Fruit fly (Drosophila melanogaster) whole organism, prepupa: ENCODE measurements around the gene CG12112.

Source experiments
- Blimp-1 ChIP-seq: fragments of 200-800 bp; sonication (Bioruptor generic); optimal IDR thresholded peaks from 3 replicates; lab custom pipeline; 2017; ENCODE audit warnings: missing biosample characterization, missing genetic modification characterization, mild to moderate bottlenecking, moderate library complexity, missing genetic modification reagents
- CG10631 ChIP-seq: fragments of 200-800 bp; sonication (Bioruptor generic); optimal IDR thresholded peaks from 2 replicates; lab custom pipeline; 2016; ENCODE audit warnings: missing biosample characterization, missing genetic modification characterization
- CG11294 ChIP-seq: fragments of 200-800 bp; sonication (Bioruptor generic); IDR thresholded peaks from 2 replicates; pipeline ENCODE4 v1.3.6; 2022; ENCODE audit warnings: missing biosample characterization, missing genetic modification characterization
- CG11762 ChIP-seq: fragments of 200-800 bp; sonication (Bioruptor generic); optimal IDR thresholded peaks from 3 replicates; lab custom pipeline; 2016; ENCODE audit warnings: missing biosample characterization, missing genetic modification characterization; ENCODE audit not compliant: insufficient read depth
- CG11902 ChIP-seq: fragments of 200-800 bp; sonication (Bioruptor generic); optimal IDR thresholded peaks from 3 replicates; lab custom pipeline; 2016; ENCODE audit warnings: missing biosample characterization, missing genetic modification characterization
- CG15336 ChIP-seq: fragments of 200-800 bp; sonication (Bioruptor generic); IDR thresholded peaks from 2 replicates; pipeline ENCODE4 v1.3.6; 2022; ENCODE audit warnings: missing biosample characterization, missing genetic modification characterization
- CG16779 ChIP-seq: fragments of 200-800 bp; sonication (Bioruptor generic); optimal IDR thresholded peaks from 3 replicates; lab custom pipeline; 2017; ENCODE audit warnings: missing biosample characterization, mild to moderate bottlenecking, missing genetic modification characterization
- CG31627 ChIP-seq: fragments of 200-800 bp; sonication (Bioruptor generic); optimal IDR thresholded peaks from 3 replicates; lab custom pipeline; 2016; ENCODE audit warnings: missing biosample characterization, missing genetic modification characterization
- CG32006 ChIP-seq: fragments of 200-800 bp; sonication (Bioruptor generic); optimal IDR thresholded peaks from 3 replicates; lab custom pipeline; 2017; ENCODE audit warnings: missing biosample characterization, mild to moderate bottlenecking, missing genetic modification characterization
- CG34406 ChIP-seq: fragments of 200-800 bp; sonication (Bioruptor generic); optimal IDR thresholded peaks from 3 replicates; lab custom pipeline; 2016; ENCODE audit warnings: missing biosample characterization, missing genetic modification characterization
- CG3919 ChIP-seq: fragments of 200-800 bp; sonication (Bioruptor generic); optimal IDR thresholded peaks from 3 replicates; lab custom pipeline; 2016; ENCODE audit warnings: missing biosample characterization, missing genetic modification characterization
- CG4318 ChIP-seq: fragments of 200-800 bp; sonication (Bioruptor generic); optimal IDR thresholded peaks from 3 replicates; lab custom pipeline; 2017; ENCODE audit warnings: missing biosample characterization, mild to moderate bottlenecking, missing genetic modification characterization
- CG6163 ChIP-seq: fragments of 200-800 bp; sonication (Bioruptor generic); IDR thresholded peaks from 3 replicates; pipeline ENCODE4 v1.3.6; 2022; ENCODE audit warnings: missing biosample characterization, missing genetic modification characterization
- CG6276 ChIP-seq: fragments of 200-800 bp; sonication (Bioruptor generic); optimal IDR thresholded peaks from 2 replicates; lab custom pipeline; 2017; ENCODE audit warnings: missing biosample characterization, mild to moderate bottlenecking, missing genetic modification characterization
- CG6792 ChIP-seq: fragments of 200-800 bp; sonication (Bioruptor generic); optimal IDR thresholded peaks from 3 replicates; lab custom pipeline; 2016; ENCODE audit warnings: missing biosample characterization, missing genetic modification characterization
- CG6808 ChIP-seq: fragments of 200-800 bp; sonication (Bioruptor generic); optimal IDR thresholded peaks from 3 replicates; lab custom pipeline; 2017; ENCODE audit warnings: missing biosample characterization, missing genetic modification characterization, mild to moderate bottlenecking, moderate library complexity, missing genetic modification reagents
- CG6854 ChIP-seq: fragments of 200-800 bp; sonication (Bioruptor generic); optimal IDR thresholded peaks from 2 replicates; lab custom pipeline; 2017; ENCODE audit warnings: missing biosample characterization, mild to moderate bottlenecking, missing genetic modification characterization
- CG8119 ChIP-seq: fragments of 200-800 bp; sonication (Bioruptor generic); IDR thresholded peaks from 3 replicates; pipeline ENCODE4 v1.3.6; 2022; ENCODE audit warnings: missing biosample characterization, missing genetic modification characterization
- CG8319 ChIP-seq: fragments of 200-800 bp; sonication (Bioruptor generic); optimal IDR thresholded peaks from 3 replicates; lab custom pipeline; 2016; ENCODE audit warnings: missing biosample characterization, missing genetic modification characterization
- CG8632 ChIP-seq: fragments of 200-800 bp; sonication (Bioruptor generic); optimal IDR thresholded peaks from 3 replicates; lab custom pipeline; 2016; ENCODE audit warnings: missing biosample characterization, missing genetic modification characterization
- CG9139 ChIP-seq: fragments of 200-800 bp; sonication (Bioruptor generic); optimal IDR thresholded peaks from 3 replicates; lab custom pipeline; 2017; ENCODE audit warnings: missing biosample characterization, mild to moderate bottlenecking, missing genetic modification characterization
- Eip75B ChIP-seq: fragments of 200-800 bp; sonication (Bioruptor generic); optimal IDR thresholded peaks from 3 replicates; lab custom pipeline; 2016; ENCODE audit warnings: missing biosample characterization, missing genetic modification characterization
- Eip78C ChIP-seq: fragments of 200-800 bp; sonication (Bioruptor generic); peaks from one replicate; lab custom pipeline; 2016; ENCODE audit warnings: missing biosample characterization, missing genetic modification characterization
- Eip93F ChIP-seq: fragments of 200-800 bp; sonication (Bioruptor generic); optimal IDR thresholded peaks from 2 replicates; lab custom pipeline; 2016; ENCODE audit warnings: missing biosample characterization, mild to moderate bottlenecking, missing genetic modification characterization
- Ets21C ChIP-seq: fragments of 200-800 bp; sonication (Bioruptor generic); optimal IDR thresholded peaks from 3 replicates; lab custom pipeline; 2016; ENCODE audit warnings: missing biosample characterization, missing genetic modification characterization
- Gug ChIP-seq: fragments of 200-800 bp; sonication (Bioruptor generic); IDR thresholded peaks from 2 replicates; pipeline ENCODE4 v1.3.6; 2022; ENCODE audit warnings: missing biosample characterization, missing genetic modification characterization
- Hr38 ChIP-seq: sonication (Bioruptor generic); optimal IDR thresholded peaks from 2 replicates; lab custom pipeline; 2016; ENCODE audit warnings: missing biosample characterization, missing genetic modification characterization
- Hr39 ChIP-seq: fragments of 200-800 bp; sonication (Bioruptor generic); optimal IDR thresholded peaks from 2 replicates; lab custom pipeline; 2016; ENCODE audit warnings: missing biosample characterization, missing genetic modification characterization
- Hr4 ChIP-seq: fragments of 200-800 bp; sonication (Bioruptor generic); optimal IDR thresholded peaks from 3 replicates; lab custom pipeline; 2016; ENCODE audit warnings: missing biosample characterization, missing genetic modification characterization
- Lpt ChIP-seq: fragments of 200-800 bp; sonication (Bioruptor generic); optimal IDR thresholded peaks from 3 replicates; lab custom pipeline; 2016; ENCODE audit warnings: missing biosample characterization, missing genetic modification characterization
- Met ChIP-seq: fragments of 200-800 bp; sonication (Bioruptor generic); optimal IDR thresholded peaks from 3 replicates; lab custom pipeline; 2016; ENCODE audit warnings: missing biosample characterization, missing genetic modification characterization
- OdsH ChIP-seq: fragments of 200-800 bp; sonication (Bioruptor generic); optimal IDR thresholded peaks from 3 replicates; lab custom pipeline; 2016; ENCODE audit warnings: missing biosample characterization, missing genetic modification characterization
- Smox ChIP-seq: fragments of 200-800 bp; sonication (Bioruptor generic); optimal IDR thresholded peaks from 3 replicates; lab custom pipeline; 2016; ENCODE audit warnings: missing biosample characterization, missing genetic modification characterization
- Sox14 ChIP-seq: fragments of 200-800 bp; sonication (Bioruptor generic); optimal IDR thresholded peaks from 3 replicates; lab custom pipeline; 2016; ENCODE audit warnings: missing biosample characterization, missing genetic modification characterization
- achi ChIP-seq: fragments of 200-800 bp; sonication (Bioruptor generic); optimal IDR thresholded peaks from 3 replicates; lab custom pipeline; 2016; ENCODE audit warnings: missing biosample characterization, missing genetic modification characterization
- cyc ChIP-seq: fragments of 200-800 bp; sonication (Bioruptor generic); optimal IDR thresholded peaks from 3 replicates; lab custom pipeline; 2016; ENCODE audit warnings: missing biosample characterization, missing genetic modification characterization
- dac ChIP-seq: fragments of 200-800 bp; sonication (Bioruptor generic); optimal IDR thresholded peaks from 2 replicates; lab custom pipeline; 2017; ENCODE audit warnings: missing biosample characterization, mild to moderate bottlenecking, missing genetic modification characterization
- dsx ChIP-seq: fragments of 200-800 bp; optimal IDR thresholded peaks from 3 replicates; lab custom pipeline; 2019; ENCODE audit warnings: missing biosample characterization, mild to moderate bottlenecking, missing genetic modification characterization, moderate library complexity; ENCODE audit not compliant: poor library complexity, severe bottlenecking
- eg ChIP-seq: fragments of 200-800 bp; sonication (Bioruptor generic); IDR thresholded peaks from 3 replicates; pipeline ENCODE4 v1.3.6; 2022; ENCODE audit warnings: missing biosample characterization, missing genetic modification characterization
- esn ChIP-seq: fragments of 200-800 bp; sonication (Bioruptor generic); optimal IDR thresholded peaks from 2 replicates; lab custom pipeline; 2016; ENCODE audit warnings: missing biosample characterization, mild to moderate bottlenecking, missing genetic modification characterization, moderate library complexity
- fd59A ChIP-seq: fragments of 200-800 bp; sonication (Bioruptor generic); optimal IDR thresholded peaks from 2 replicates; lab custom pipeline; 2017; ENCODE audit warnings: missing biosample characterization, mild to moderate bottlenecking, missing genetic modification characterization, missing genetic modification reagents
- fkh ChIP-seq: fragments of 200-800 bp; sonication (Bioruptor generic); optimal IDR thresholded peaks from 3 replicates; lab custom pipeline; 2017; ENCODE audit warnings: missing biosample characterization, mild to moderate bottlenecking, missing genetic modification characterization, moderate library complexity
- net ChIP-seq: fragments of 200-800 bp; sonication (Bioruptor generic); optimal IDR thresholded peaks from 3 replicates; lab custom pipeline; 2016; ENCODE audit warnings: missing biosample characterization, missing genetic modification characterization
- pdm3 ChIP-seq: fragments of 200-800 bp; sonication (Bioruptor generic); optimal IDR thresholded peaks from 3 replicates; lab custom pipeline; 2016; ENCODE audit warnings: missing biosample characterization, missing genetic modification characterization
- salr ChIP-seq, 2 experiments: fragments of 200-800 bp; sonication (Bioruptor generic); optimal IDR thresholded peaks; 3 replicates each; lab custom pipeline; 2016 to 2018; ENCODE audit warnings: missing biosample characterization in 2 of 2, missing genetic modification characterization in 2 of 2, mild to moderate bottlenecking in 1 of 2
- spab ChIP-seq: fragments of 200-800 bp; sonication (Bioruptor generic); optimal IDR thresholded peaks from 2 replicates; lab custom pipeline; 2017; ENCODE audit warnings: missing biosample characterization, mild to moderate bottlenecking, missing genetic modification characterization, missing genetic modification reagents
- ss ChIP-seq, 2 experiments: fragments of 200-800 bp; sonication (Bioruptor generic); optimal IDR thresholded peaks; 2 replicates in 1 of 2; 3 replicates in 1 of 2; lab custom pipeline; 2017 to 2018; ENCODE audit warnings: mild to moderate bottlenecking in 2 of 2, missing biosample characterization in 2 of 2, missing genetic modification characterization in 2 of 2, moderate library complexity in 1 of 2
- svp ChIP-seq: fragments of 200-800 bp; sonication (Bioruptor generic); peaks from one replicate; lab custom pipeline; 2016; ENCODE audit warnings: missing biosample characterization, missing genetic modification characterization

The CG12112 gene

DNA sequence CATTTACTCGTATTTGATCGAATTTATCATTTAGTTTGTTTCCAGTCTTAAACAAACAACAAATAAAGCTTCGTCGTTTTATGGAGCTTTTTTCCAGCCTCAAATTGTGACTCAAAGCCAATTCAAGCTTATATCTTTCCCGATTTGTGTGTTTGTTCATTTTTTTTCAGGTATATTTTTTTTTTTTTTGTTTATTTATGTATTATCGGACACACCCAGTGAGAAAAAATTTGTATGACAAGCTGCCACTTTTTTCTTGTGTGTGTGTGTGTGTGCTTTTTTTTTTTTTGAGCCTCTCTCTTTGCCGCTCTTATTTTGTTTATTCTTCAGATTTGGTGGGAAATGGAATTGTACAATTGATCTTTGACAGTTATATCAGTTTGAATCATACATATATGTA lies 37.5 kb downstream of the CG12112 start (continued):
- TF ChIP-seq CG11294 (GFP tag; lab: Robert Waterston, UW) (no peak), CG10631 (GFP tag; lab: Kevin White, UChicago) (no peak), ss (GFP tag; optimal IDR thresholded peaks at IDR 0.05; lab: Kevin White, UChicago) (no peak), Gug (GFP tag; lab: Robert Waterston, UW) (no peak), Met (peak; percentile 22), CG6163 (GFP tag; lab: Robert Waterston, UW) (no peak), CG8319 (GFP tag; lab: Kevin White, UChicago) (no peak), spab (no peak), CG9139 (GFP tag; lab: Kevin White, UChicago) (no peak), dsx (GFP tag; lab: Kevin White, UChicago) (no peak), CG11902 (GFP tag; lab: Kevin White, UChicago) (no peak), fkh (GFP tag; lab: Kevin White, UChicago) (peak; percentile 35), CG6808 (GFP tag; lab: Kevin White, UChicago) (no peak), fd59A (GFP tag; lab: Kevin White, UChicago) (no peak), Sox14 (GFP tag; lab: Kevin White, UChicago) (no peak), Hr38 (GFP tag; lab: Kevin White, UChicago) (no peak), Hr39 (GFP tag; lab: Kevin White, UChicago) (no peak)

DNA sequence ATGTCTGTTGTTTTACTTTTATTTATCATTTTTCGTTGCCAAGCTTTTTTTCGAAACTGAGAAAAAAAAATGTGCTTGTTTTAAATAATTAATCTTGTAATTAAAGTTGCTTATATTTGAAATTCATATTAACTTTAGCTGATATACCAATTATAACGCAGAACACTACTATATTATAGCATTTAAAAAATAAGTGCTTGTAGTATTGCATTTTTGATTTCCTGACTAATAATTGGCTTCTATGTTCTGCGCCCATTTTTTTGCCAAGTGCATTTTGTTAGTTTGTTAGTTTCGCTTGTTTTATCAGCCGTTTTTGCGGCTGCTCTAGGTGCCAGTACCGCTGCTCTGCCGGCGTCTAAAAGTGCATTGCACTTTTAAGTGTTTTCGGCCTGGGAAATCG lies 38.5 kb downstream of the CG12112 start:
- no peak for TF ChIP-seq Eip75B (GFP tag; lab: Kevin White, UChicago)
- TF ChIP-seq CG34406, result no peak
- peak; percentile 52 for TF ChIP-seq Lpt
- no peak for TF ChIP-seq CG16779 (tag; lab: Kevin White, UChicago)
- no peak for TF ChIP-seq CG6854 (GFP tag; lab: Kevin White, UChicago)
- TF ChIP-seq esn, result no peak
- TF ChIP-seq CG11294 (GFP tag; lab: Robert Waterston, UW), result 0 out of 2 replicates have a peak, but pooled peaks have one; percentile 13
- TF ChIP-seq CG6792 (GFP tag; lab: Kevin White, UChicago), result no peak
- TF ChIP-seq Ets21C (GFP tag; lab: Kevin White, UChicago), result no peak
- peak; percentile 28; the same call in 1 of the 3 replicates for TF ChIP-seq CG6163 (GFP tag; lab: Robert Waterston, UW)
- no peak for TF ChIP-seq Eip93F (GFP tag; lab: Kevin White, UChicago)
- TF ChIP-seq CG11762 (GFP tag; lab: Kevin White, UChicago), result no peak
- TF ChIP-seq CG4318 (GFP tag; lab: Kevin White, UChicago), result peak; percentile 38
- no peak for TF ChIP-seq Met
- TF ChIP-seq Blimp-1 (GFP tag; lab: Kevin White, UChicago), result no peak
- TF ChIP-seq svp (GFP tag; lab: Kevin White, UChicago), result no peak
- no peak for TF ChIP-seq dsx (GFP tag; lab: Kevin White, UChicago)
- TF ChIP-seq CG32006 (GFP tag; lab: Kevin White, UChicago), result peak; percentile 71
- TF ChIP-seq CG8632 (GFP tag; lab: Kevin White, UChicago), result no peak
- TF ChIP-seq CG6276, result peak; percentile 67
- TF ChIP-seq Eip78C, result peak; percentile 62
- TF ChIP-seq fkh (GFP tag; lab: Kevin White, UChicago), result no peak
- no peak for TF ChIP-seq CG3919 (GFP tag; lab: Kevin White, UChicago)
- TF ChIP-seq Hr39 (GFP tag; lab: Kevin White, UChicago), result no peak
- no peak for TF ChIP-seq CG10631 (GFP tag; lab: Kevin White, UChicago)
- no peak for TF ChIP-seq fd59A (GFP tag; lab: Kevin White, UChicago)
- TF ChIP-seq CG6808 (GFP tag; lab: Kevin White, UChicago), result no peak
- no peak for TF ChIP-seq spab
- no peak for TF ChIP-seq achi
- TF ChIP-seq CG31627, result no peak
- no peak for TF ChIP-seq cyc (GFP tag; lab: Kevin White, UChicago)
- no peak for TF ChIP-seq CG8319 (GFP tag; lab: Kevin White, UChicago)
- TF ChIP-seq dac, result peak; percentile 10
- peak in 1 of 2 experiments; percentile 10 for TF ChIP-seq salr (GFP tag; optimal IDR thresholded peaks at IDR 0.05; lab: Kevin White, UChicago)
- TF ChIP-seq net, result no peak
- peak; percentile 66 for TF ChIP-seq Hr4 (GFP tag; lab: Kevin White, UChicago)
- TF ChIP-seq OdsH (GFP tag; lab: Kevin White, UChicago), result peak; percentile 13
- TF ChIP-seq Sox14 (GFP tag; lab: Kevin White, UChicago), result no peak
- TF ChIP-seq Smox, result no peak
- TF ChIP-seq CG15336 (GFP tag; lab: Robert Waterston, UW), result peak; percentile 72
- no peak for TF ChIP-seq pdm3 (GFP tag; lab: Kevin White, UChicago)
- TF ChIP-seq CG11902 (GFP tag; lab: Kevin White, UChicago), result no peak
- peak; percentile 67; the same call in 2 of the 3 replicates for TF ChIP-seq eg (GFP tag; lab: Robert Waterston, UW)
- TF ChIP-seq CG8119 (GFP tag; lab: Robert Waterston, UW), result peak; percentile 71
